Fruit fly (Drosophila melanogaster) whole organism, embryonic: ENCODE results near the gene SK.

ENCODE experiments used
- Asciz ChIP-seq: fragments of 200-800 bp; sonication (Bioruptor generic); optimal IDR thresholded peaks from 2 replicates; lab custom pipeline; 2017; ENCODE audit warnings: missing biosample characterization, mild to moderate bottlenecking, missing genetic modification characterization, missing genetic modification reagents
- Bteb2 ChIP-seq: fragments of 200-800 bp; sonication (Bioruptor generic); optimal IDR thresholded peaks from 2 replicates; lab custom pipeline; 2016; ENCODE audit warnings: missing biosample characterization, missing genetic modification characterization
- C15 ChIP-seq: fragments of 200-800 bp; sonication (Bioruptor generic); IDR thresholded peaks from 3 replicates; pipeline ENCODE4 v1.3.6; 2022; ENCODE audit warnings: missing biosample characterization, missing genetic modification characterization
- CG10267 ChIP-seq: fragments of 200-800 bp; sonication (Bioruptor generic); optimal IDR thresholded peaks from 2 replicates; lab custom pipeline; 2018; ENCODE audit warnings: missing biosample characterization, mild to moderate bottlenecking, missing genetic modification characterization, moderate library complexity
- CG10321 ChIP-seq: fragments of 200-800 bp; sonication (Bioruptor generic); IDR thresholded peaks from 2 replicates; pipeline ENCODE4 v1.3.6; 2022; ENCODE audit warnings: missing biosample characterization, missing genetic modification characterization
- CG12104 ChIP-seq: fragments of 200-800 bp; sonication (Bioruptor generic); optimal IDR thresholded peaks from 3 replicates; lab custom pipeline; 2016; ENCODE audit warnings: missing biosample characterization, missing genetic modification characterization
- CG12659 ChIP-seq: fragments of 200-800 bp; sonication (Bioruptor generic); optimal IDR thresholded peaks from 3 replicates; lab custom pipeline; 2017; ENCODE audit warnings: mild to moderate bottlenecking, missing biosample characterization, missing genetic modification reagents, missing genetic modification characterization
- CG12769 ChIP-seq: fragments of 200-800 bp; sonication (Bioruptor generic); optimal IDR thresholded peaks from 2 replicates; lab custom pipeline; 2019; ENCODE audit warnings: missing biosample characterization, mild to moderate bottlenecking, missing genetic modification characterization, moderate library complexity
- CG14050 ChIP-seq: fragments of 200-800 bp; sonication (Bioruptor generic); IDR thresholded peaks from 3 replicates; pipeline ENCODE4 v1.3.6; 2022; ENCODE audit warnings: missing biosample characterization, missing genetic modification characterization
- CG15514 ChIP-seq: fragments of 200-800 bp; sonication (Bioruptor generic); optimal IDR thresholded peaks from 3 replicates; lab custom pipeline; 2017; ENCODE audit warnings: missing biosample characterization, missing genetic modification characterization, mild to moderate bottlenecking, moderate library complexity, missing genetic modification reagents
- CG3995 ChIP-seq: fragments of 200-800 bp; sonication (Bioruptor generic); optimal IDR thresholded peaks from 3 replicates; lab custom pipeline; 2016; ENCODE audit warnings: missing biosample characterization, missing genetic modification characterization
- CG4404 ChIP-seq: fragments of 200-800 bp; sonication (Bioruptor generic); IDR thresholded peaks from 2 replicates; pipeline ENCODE4 v1.3.6; 2022; ENCODE audit warnings: missing biosample characterization, missing genetic modification characterization
- CG5953 ChIP-seq: fragments of 200-800 bp; sonication (Bioruptor generic); IDR thresholded peaks from 2 replicates; pipeline ENCODE4 v1.3.6; 2022; ENCODE audit warnings: missing biosample characterization, missing genetic modification characterization
- CG6654 ChIP-seq: fragments of 200-800 bp; sonication (Bioruptor generic); optimal IDR thresholded peaks from 2 replicates; lab custom pipeline; 2017; ENCODE audit warnings: missing biosample characterization, mild to moderate bottlenecking, missing genetic modification characterization
- CG7372 ChIP-seq: fragments of 200-800 bp; sonication (Bioruptor generic); IDR thresholded peaks from 2 replicates; pipeline ENCODE4 v1.3.6; 2022; ENCODE audit warnings: missing biosample characterization, missing genetic modification characterization
- CG8388 ChIP-seq: fragments of 200-800 bp; sonication (Bioruptor generic); optimal IDR thresholded peaks from 2 replicates; lab custom pipeline; 2019; ENCODE audit warnings: missing biosample characterization, mild to moderate bottlenecking, missing genetic modification characterization, moderate library complexity
- CG8765 ChIP-seq: fragments of 200-800 bp; sonication (Bioruptor generic); IDR thresholded peaks from 2 replicates; pipeline ENCODE4 v1.3.6; 2022; ENCODE audit warnings: missing biosample characterization, missing genetic modification characterization
- CG8924 ChIP-seq: fragments of 200-800 bp; optimal IDR thresholded peaks from 3 replicates; lab custom pipeline; 2019; ENCODE audit warnings: missing biosample characterization, mild to moderate bottlenecking, missing genetic modification characterization, moderate library complexity
- CG9215 ChIP-seq: fragments of 200-800 bp; sonication (Bioruptor generic); IDR thresholded peaks from 2 replicates; pipeline ENCODE4 v1.3.6; 2022; ENCODE audit warnings: missing biosample characterization, missing genetic modification characterization
- Dfd ChIP-seq, 2 experiments: fragments of >200 bp; optimal IDR thresholded peaks; 2 replicates each; lab custom pipeline; 2017; ENCODE audit warnings: missing biosample characterization in 2 of 2, missing genetic modification characterization in 2 of 2
- Dip3 ChIP-seq: fragments of 200-800 bp; sonication (Bioruptor generic); optimal IDR thresholded peaks from 3 replicates; lab custom pipeline; 2016; ENCODE audit warnings: missing biosample characterization, missing genetic modification characterization
- Dp ChIP-seq: fragments of 200-800 bp; sonication (Bioruptor generic); optimal IDR thresholded peaks from 2 replicates; lab custom pipeline; 2018; ENCODE audit warnings: missing biosample characterization, mild to moderate bottlenecking, missing genetic modification characterization, moderate library complexity
- Hr3 ChIP-seq: fragments of 200-800 bp; sonication (Bioruptor generic); optimal IDR thresholded peaks from 3 replicates; lab custom pipeline; 2016; ENCODE audit warnings: missing biosample characterization, missing genetic modification characterization
- Max ChIP-seq: fragments of 200-800 bp; sonication (Bioruptor generic); optimal IDR thresholded peaks from 2 replicates; lab custom pipeline; 2016; ENCODE audit warnings: missing biosample characterization, mild to moderate bottlenecking, missing genetic modification characterization
- Neu2 ChIP-seq: fragments of 200-800 bp; sonication (Bioruptor generic); optimal IDR thresholded peaks from 3 replicates; lab custom pipeline; 2016; ENCODE audit warnings: missing biosample characterization, missing genetic modification characterization, borderline replicate concordance
- Nf-YB ChIP-seq: fragments of 200-800 bp; sonication (Bioruptor generic); optimal IDR thresholded peaks from 3 replicates; lab custom pipeline; 2019; ENCODE audit warnings: missing biosample characterization, mild to moderate bottlenecking, missing genetic modification characterization, moderate library complexity
- Opbp ChIP-seq: fragments of 200-800 bp; sonication (Bioruptor generic); IDR thresholded peaks from 3 replicates; pipeline ENCODE4 v1.3.6; 2022; ENCODE audit warnings: missing biosample characterization, missing genetic modification characterization; ENCODE audit not compliant: partially characterized antibody
- Rfx ChIP-seq: fragments of 200-800 bp; sonication (Bioruptor generic); IDR thresholded peaks from 2 replicates; pipeline ENCODE4 v1.3.6; 2022; ENCODE audit warnings: missing biosample characterization, missing genetic modification characterization
- Scr ChIP-seq: fragments of 200-800 bp; sonication (Bioruptor generic); IDR thresholded peaks from 2 replicates; pipeline ENCODE4 v1.3.6; 2022; ENCODE audit warnings: missing biosample characterization, missing genetic modification characterization; ENCODE audit not compliant: partially characterized antibody
- Trl ChIP-seq, 3 experiments: fragments of >200 bp in 2 of 3; fragments of 200-800 bp in 1 of 3; sonication (Bioruptor generic) in 1 of 3; optimal IDR thresholded peaks; 2 replicates in 1 of 3; 3 replicates in 2 of 3; lab custom pipeline; 2016 to 2017; ENCODE audit warnings: missing biosample characterization in 1 of 3, missing genetic modification characterization in 1 of 3
- al ChIP-seq: fragments of 200-800 bp; sonication (Bioruptor generic); IDR thresholded peaks from 2 replicates; pipeline ENCODE4 v1.3.6; 2022; ENCODE audit warnings: missing biosample characterization, missing genetic modification characterization
- btn ChIP-seq: fragments of 200-800 bp; sonication (Bioruptor generic); optimal IDR thresholded peaks from 2 replicates; lab custom pipeline; 2016; ENCODE audit warnings: missing biosample characterization, missing genetic modification characterization
- cad ChIP-seq: fragments of >200 bp; optimal IDR thresholded peaks from 2 replicates; lab custom pipeline; 2017; ENCODE audit warnings: missing biosample characterization, missing genetic modification characterization
- chn ChIP-seq: fragments of 200-800 bp; sonication (Bioruptor generic); optimal IDR thresholded peaks from 2 replicates; lab custom pipeline; 2016; ENCODE audit warnings: missing biosample characterization, missing genetic modification characterization
- gcm ChIP-seq: fragments of 200-800 bp; sonication (Bioruptor generic); optimal IDR thresholded peaks from 2 replicates; lab custom pipeline; 2019; ENCODE audit warnings: missing biosample characterization, mild to moderate bottlenecking, missing genetic modification characterization, moderate library complexity
- gro ChIP-seq: fragments of 200-800 bp; sonication (Bioruptor generic); optimal IDR thresholded peaks from 2 replicates; lab custom pipeline; 2016; ENCODE audit warnings: missing biosample characterization, missing genetic modification characterization
- ind ChIP-seq: fragments of 200-800 bp; sonication (Bioruptor generic); optimal IDR thresholded peaks from 3 replicates; lab custom pipeline; 2016; ENCODE audit warnings: missing biosample characterization, missing genetic modification characterization
- inv ChIP-seq: fragments of 200-800 bp; sonication (Bioruptor generic); IDR thresholded peaks from 2 replicates; pipeline ENCODE4 v1.3.6; 2022; ENCODE audit warnings: missing biosample characterization, missing genetic modification characterization; ENCODE audit not compliant: partially characterized antibody
- jing ChIP-seq: fragments of 200-800 bp; sonication (Bioruptor generic); optimal IDR thresholded peaks from 2 replicates; lab custom pipeline; 2018; ENCODE audit warnings: missing biosample characterization, mild to moderate bottlenecking, missing genetic modification characterization
- lbe ChIP-seq: fragments of 200-800 bp; sonication (Bioruptor generic); optimal IDR thresholded peaks from 2 replicates; lab custom pipeline; 2016; ENCODE audit warnings: missing biosample characterization, mild to moderate bottlenecking, missing genetic modification characterization
- p53 ChIP-seq: fragments of 200-800 bp; sonication (Bioruptor generic); optimal IDR thresholded peaks from 2 replicates; lab custom pipeline; 2016; ENCODE audit warnings: missing biosample characterization, missing genetic modification characterization
- psq ChIP-seq: fragments of 200-800 bp; sonication (Bioruptor generic); optimal IDR thresholded peaks from 2 replicates; lab custom pipeline; 2017; ENCODE audit warnings: missing biosample characterization, missing genetic modification characterization
- run ChIP-seq: fragments of 200-800 bp; sonication (Bioruptor generic); optimal IDR thresholded peaks from 3 replicates; lab custom pipeline; 2018; ENCODE audit warnings: missing biosample characterization, mild to moderate bottlenecking, missing genetic modification characterization
- shn ChIP-seq: fragments of 200-800 bp; sonication (Bioruptor generic); optimal IDR thresholded peaks from 3 replicates; lab custom pipeline; 2016; ENCODE audit warnings: missing biosample characterization, missing genetic modification characterization
- wek ChIP-seq: fragments of 200-800 bp; sonication (Bioruptor generic); optimal IDR thresholded peaks from 3 replicates; lab custom pipeline; 2018; ENCODE audit warnings: missing biosample characterization, mild to moderate bottlenecking, missing genetic modification characterization, moderate library complexity
- wor ChIP-seq: fragments of 200-800 bp; sonication (Bioruptor generic); IDR thresholded peaks from 2 replicates; pipeline ENCODE4 v1.3.6; 2022; ENCODE audit warnings: missing biosample characterization, missing genetic modification characterization
- zen ChIP-seq: fragments of 200-800 bp; sonication (Bioruptor generic); optimal IDR thresholded peaks from 3 replicates; lab custom pipeline; 2018; ENCODE audit warnings: missing biosample characterization, mild to moderate bottlenecking, missing genetic modification characterization, moderate library complexity
- zen2 ChIP-seq: fragments of 200-800 bp; sonication (Bioruptor generic); IDR thresholded peaks from 3 replicates; pipeline ENCODE4 v1.3.6; 2022; ENCODE audit warnings: missing biosample characterization, missing genetic modification characterization; ENCODE audit not compliant: partially characterized antibody

Gene SK

dm6 chrX:5419045-5419901 is 79.2 kb downstream of the SK start (continued):
- TF ChIP-seq lbe (GFP tag; lab: Kevin White, UChicago) (no peak), CG8388 (GFP tag; lab: Kevin White, UChicago) (peak; percentile 63), btn (no peak), zen (tag; lab: Kevin White, UChicago) (peak; percentile 30), CG3995 (GFP tag; lab: Kevin White, UChicago) (no peak), Dfd (GFP tag; optimal IDR thresholded peaks at IDR 0.05; lab: Kevin White, UChicago) (no peak), Rfx (GFP tag; lab: Robert Waterston, UW) (peak; percentile 79), Scr (no peak), Max (GFP tag; lab: Kevin White, UChicago) (no peak), Bteb2 (GFP tag; lab: Kevin White, UChicago) (no peak), run (tag; lab: Kevin White, UChicago) (peak; percentile 49), CG15514 (peak; percentile 59), CG10267 (tag; lab: Kevin White, UChicago) (peak; percentile 38), zen2 (GFP tag; lab: Robert Waterston, UW) (no peak), CG6654 (GFP tag; lab: Kevin White, UChicago) (no peak), jing (GFP tag; lab: Kevin White, UChicago) (no peak), CG10321 (GFP tag; lab: Robert Waterston, UW) (peak; percentile 43; the same call in 1 of the 2 replicates), cad (GFP tag; lab: Kevin White, UChicago) (no peak), CG9215 (GFP tag; lab: Robert Waterston, UW) (0 out of 2 replicates have a peak, but pooled peaks have one; percentile 52), wor (peak; percentile 58; the same call in 1 of the 2 replicates), inv (no peak), gro (peak; percentile 29), CG12104 (GFP tag; lab: Kevin White, UChicago) (peak; percentile 66), Asciz (GFP tag; lab: Kevin White, UChicago) (peak; percentile 60), CG4404 (GFP tag; lab: Robert Waterston, UW) (peak; percentile 26; the same call in 1 of the 2 replicates), Nf-YB (GFP tag; lab: Kevin White, UChicago) (peak; percentile 14), Hr3 (peak; percentile 63), Neu2 (GFP tag; lab: Kevin White, UChicago) (no peak), Dip3 (GFP tag; lab: Kevin White, UChicago) (no peak), C15 (GFP tag; lab: Robert Waterston, UW) (no peak), gcm (peak; percentile 46), wek (GFP tag; lab: Kevin White, UChicago) (peak; percentile 1), CG8924 (tag; lab: Kevin White, UChicago) (peak; percentile 49), Trl (optimal IDR thresholded peaks at IDR 0.05; lab: Kevin White, UChicago) (peak; percentile 57 to 74), Trl (GFP tag; optimal IDR thresholded peaks at IDR 0.05; lab: Kevin White, UChicago) (peak; percentile 74), CG5953 (GFP tag; lab: Robert Waterston, UW) (peak; percentile 76), CG14050 (GFP tag; lab: Robert Waterston, UW) (peak; percentile 81), CG12659 (GFP tag; lab: Kevin White, UChicago) (peak; percentile 77), Dp (GFP tag; lab: Kevin White, UChicago) (no peak), CG7372 (GFP tag; lab: Robert Waterston, UW) (peak; percentile 72), chn (GFP tag; lab: Kevin White, UChicago) (peak; percentile 62), p53 (GFP tag; lab: Kevin White, UChicago) (peak; percentile 97), CG8765 (GFP tag; lab: Robert Waterston, UW) (no peak), shn (GFP tag; lab: Kevin White, UChicago) (peak; percentile 58), CG12769 (tag; lab: Kevin White, UChicago) (peak; percentile 87), Opbp (GFP tag; lab: Robert Waterston, UW) (no peak), al (GFP tag; lab: Robert Waterston, UW) (peak; percentile 70), ind (GFP tag; lab: Kevin White, UChicago) (peak; percentile 74), psq (GFP tag; lab: Kevin White, UChicago) (peak; percentile 39)
